Fruit fly (Drosophila melanogaster) S2 (cell line): ENCODE measurements around the gene Rpt3R.

ENCODE experiments used
- CG8478 ChIP-seq: fragments of >200 bp; optimal IDR thresholded peaks from 2 replicates; lab custom pipeline; 2018
- CTCF ChIP-seq, 2 experiments: fragments of >200 bp; optimal IDR thresholded peaks; 2 replicates each; lab custom pipeline; 2018

dm6 chr3R:9740713-9741112 lies 15.6 kb downstream of the Rpt3R start, which contains the start of gene Pnn:
- TF ChIP-seq CG8478 (lab: Kevin White, UChicago) = no peak
- TF ChIP-seq CTCF (optimal IDR thresholded peaks at IDR 0.05; lab: Kevin White, UChicago) = no peak
